Worm (Caenorhabditis elegans): ENCODE results near the gene wht-8.
A peak's percentile ranks its signal among the peaks of the same experiment; 100 is the strongest.

- TF ChIP-seq blmp-1 (tag; optimal IDR thresholded peaks at IDR 0.05) (no peak), ets-5 (GFP tag; IDR thresholded peaks at IDR 0.05) (no peak), egl-27 (tag; optimal IDR thresholded peaks at IDR 0.05) (no peak), ces-1 (GFP tag; optimal IDR thresholded peaks at IDR 0.05) (no peak), sox-4 (tag; optimal IDR thresholded peaks at IDR 0.05) (no peak), ama-1 (optimal IDR thresholded peaks at IDR 0.05) (no peak), ceh-8 (GFP tag; optimal IDR thresholded peaks at IDR 0.05) (peak; percentile 90), nhr-28 (tag; optimal IDR thresholded peaks at IDR 0.05) (no peak), nhr-11 (tag; optimal IDR thresholded peaks at IDR 0.05) (no peak), ztf-11 (tag; optimal IDR thresholded peaks at IDR 0.05) (no peak), nhr-237 (tag; optimal IDR thresholded peaks at IDR 0.05) (no peak), unc-62 (GFP tag; optimal IDR thresholded peaks at IDR 0.05) (no peak)
These were observed 15.6 kb upstream of the wht-8 start for ce11 chrIII:11202992-11203391.
